Worm (Caenorhabditis elegans) whole organism, young adult: ENCODE data around the gene ZK512.8.

Experiments
- F37B4.10 ChIP-seq: fragments of 200-800 bp; sonication (Bioruptor generic); IDR thresholded peaks from 2 replicates; pipeline ENCODE4 v1.3.6; 2022; ENCODE audit warnings: missing genetic modification characterization, missing compliant biosample characterization
- ama-1 ChIP-seq, 3 experiments: fragments of 150-350 bp in 1 of 3; sonication (generic microtip) in 2 of 3; optimal IDR thresholded peaks; 2 replicates each; lab custom pipeline; 2014 to 2018; ENCODE audit warnings: missing biosample characterization in 2 of 3, missing genetic modification characterization in 2 of 3, missing genetic modification reagents in 2 of 3
- efl-1 ChIP-seq: fragments of 150-350 bp; optimal IDR thresholded peaks from 2 replicates; lab custom pipeline; 2014; ENCODE audit warnings: missing biosample characterization, missing genetic modification reagents, missing genetic modification characterization
- gei-17 ChIP-seq: fragments of 200-800 bp; sonication (Bioruptor generic); optimal IDR thresholded peaks from 2 replicates; lab custom pipeline; 2018; ENCODE audit warnings: mild to moderate bottlenecking, missing genetic modification characterization, missing compliant biosample characterization
- nhr-27 ChIP-seq: fragments of 200-800 bp; sonication (Bioruptor generic); optimal IDR thresholded peaks from 2 replicates; lab custom pipeline; 2018; ENCODE audit warnings: mild to moderate bottlenecking, missing genetic modification characterization, moderate library complexity, missing compliant biosample characterization
- pbrm-1 ChIP-seq: fragments of 200-800 bp; sonication (Bioruptor generic); IDR thresholded peaks from 2 replicates; pipeline ENCODE4 v1.3.6; 2022; ENCODE audit warnings: missing genetic modification reagents, missing genetic modification characterization, missing compliant biosample characterization
- pha-4 ChIP-seq: fragments of 150-350 bp; sonication (generic microtip); optimal IDR thresholded peaks from 2 replicates; lab custom pipeline; 2014; ENCODE audit warnings: missing biosample characterization, missing genetic modification reagents, missing genetic modification characterization
- ztf-6 ChIP-seq: fragments of 200-800 bp; sonication (Bioruptor generic); IDR thresholded peaks from 2 replicates; pipeline ENCODE4 v1.3.6; 2022; ENCODE audit warnings: missing genetic modification reagents, missing genetic modification characterization, missing compliant biosample characterization

ce11 chrIII:9109726-9110125 is 36.1 kb upstream of the ZK512.8 start:
- TF ChIP-seq gei-17 (no peak), ztf-6 (GFP tag; lab: Robert Waterston, UW) (no peak), nhr-27 (no peak), F37B4.10 (GFP tag; lab: Robert Waterston, UW) (no peak), ama-1 (optimal IDR thresholded peaks at IDR 0.05; lab: Kevin White, UChicago) (no peak), ama-1 (GFP tag; optimal IDR thresholded peaks at IDR 0.05; lab: Kevin White, UChicago) (no peak), efl-1 (GFP tag; lab: Kevin White, UChicago) (no peak), pbrm-1 (no peak), pha-4 (tag; lab: Kevin White, UChicago) (no peak)
